Worm (Caenorhabditis elegans) whole organism, L1 larva: ENCODE results near the gene K09E2.3.

Experiments
- alr-1 ChIP-seq: fragments of 200-800 bp; sonication (Bioruptor generic); optimal IDR thresholded peaks from 2 replicates; lab custom pipeline; 2018; ENCODE audit warnings: borderline replicate concordance, mild to moderate bottlenecking, missing genetic modification characterization, missing compliant biosample characterization
- ces-1 ChIP-seq: fragments of 150-350 bp; optimal IDR thresholded peaks from 2 replicates; lab custom pipeline; 2014; ENCODE audit warnings: missing biosample characterization, missing genetic modification reagents, missing genetic modification characterization
- egl-27 ChIP-seq, 2 experiments: fragments of 150-350 bp in 1 of 2; sonication (generic microtip); optimal IDR thresholded peaks; 3 replicates each; lab custom pipeline; 2017 to 2018; ENCODE audit warnings: missing biosample characterization in 2 of 2, missing genetic modification characterization in 2 of 2, missing genetic modification reagents in 2 of 2
- fkh-8 ChIP-seq: sonication (generic microtip); optimal IDR thresholded peaks from 2 replicates; lab custom pipeline; 2016; ENCODE audit warnings: mild to moderate bottlenecking, missing genetic modification characterization, missing compliant biosample characterization
- lin-39 ChIP-seq: fragments of 150-350 bp; optimal IDR thresholded peaks from 2 replicates; lab custom pipeline; 2014; ENCODE audit warnings: missing biosample characterization, missing genetic modification reagents, missing genetic modification characterization
- nhr-11 ChIP-seq: fragments of 150-350 bp; optimal IDR thresholded peaks from 2 replicates; lab custom pipeline; 2014; ENCODE audit warnings: missing biosample characterization, missing genetic modification characterization
- nhr-84 ChIP-seq: sonication (generic microtip); optimal IDR thresholded peaks from 2 replicates; lab custom pipeline; 2017; ENCODE audit warnings: missing biosample characterization, missing genetic modification characterization
- nhr-85 ChIP-seq: sonication (generic microtip); peaks from one replicate; lab custom pipeline; 2016; ENCODE audit warnings: missing genetic modification characterization, inconsistent platforms, missing compliant biosample characterization
- snpc-4 ChIP-seq: fragments of 150-350 bp; optimal IDR thresholded peaks from 2 replicates; lab custom pipeline; 2014; ENCODE audit warnings: missing biosample characterization, missing genetic modification characterization
- sptf-1 ChIP-seq: fragments of 150-350 bp; optimal IDR thresholded peaks from 2 replicates; lab custom pipeline; 2014; ENCODE audit warnings: missing biosample characterization, missing genetic modification characterization
- ztf-11 ChIP-seq, 2 experiments: sonication (generic microtip); optimal IDR thresholded peaks; 2 replicates each; lab custom pipeline; 2016 to 2017; ENCODE audit warnings: missing genetic modification characterization in 2 of 2, missing biosample characterization in 1 of 2, missing compliant biosample characterization in 1 of 2

DNA sequence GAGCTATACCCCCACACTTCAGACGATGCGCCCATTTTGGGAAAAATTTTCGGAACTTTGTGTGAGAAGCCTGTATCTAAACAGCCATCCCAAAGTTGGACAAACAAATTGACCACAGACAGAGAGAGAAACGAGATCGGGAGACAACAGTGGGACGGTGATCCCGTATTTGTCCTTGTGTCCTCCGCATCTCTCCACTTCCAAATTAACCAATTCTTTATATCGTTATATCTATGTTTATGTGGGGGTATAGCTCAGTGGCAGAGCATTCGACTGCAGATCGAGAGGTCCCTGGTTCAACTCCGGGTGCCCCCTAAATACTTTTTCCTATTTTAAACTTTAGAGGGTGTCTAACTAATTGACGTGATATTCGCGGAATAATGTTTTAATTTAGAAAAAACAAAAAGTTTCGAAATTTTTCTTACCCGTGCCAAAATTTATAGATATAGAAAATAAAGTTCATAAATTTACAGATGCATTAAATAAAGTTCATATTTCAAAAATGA, 34.2 kb upstream of the K09E2.3 start:
- TF ChIP-seq snpc-4 (tag; lab: Kevin White, UChicago), result no peak
- no peak for TF ChIP-seq nhr-84 (tag; lab: Kevin White, UChicago)
- TF ChIP-seq nhr-11 (tag; lab: Kevin White, UChicago), result no peak
- TF ChIP-seq ztf-11 (tag; optimal IDR thresholded peaks at IDR 0.05; lab: Kevin White, UChicago), result no peak
- TF ChIP-seq lin-39 (tag; lab: Kevin White, UChicago), result no peak
- no peak for TF ChIP-seq ces-1 (GFP tag; lab: Kevin White, UChicago)
- no peak for TF ChIP-seq nhr-85 (tag; lab: Kevin White, UChicago)
- no peak for TF ChIP-seq egl-27 (tag; optimal IDR thresholded peaks at IDR 0.05; lab: Kevin White, UChicago)
- no peak for TF ChIP-seq sptf-1 (tag; lab: Kevin White, UChicago)
- TF ChIP-seq alr-1, result no peak
- no peak for TF ChIP-seq fkh-8 (tag; lab: Kevin White, UChicago)
